Worm (Caenorhabditis elegans): Measurements from ENCODE around the gene Y102F5A.1.

DNA sequence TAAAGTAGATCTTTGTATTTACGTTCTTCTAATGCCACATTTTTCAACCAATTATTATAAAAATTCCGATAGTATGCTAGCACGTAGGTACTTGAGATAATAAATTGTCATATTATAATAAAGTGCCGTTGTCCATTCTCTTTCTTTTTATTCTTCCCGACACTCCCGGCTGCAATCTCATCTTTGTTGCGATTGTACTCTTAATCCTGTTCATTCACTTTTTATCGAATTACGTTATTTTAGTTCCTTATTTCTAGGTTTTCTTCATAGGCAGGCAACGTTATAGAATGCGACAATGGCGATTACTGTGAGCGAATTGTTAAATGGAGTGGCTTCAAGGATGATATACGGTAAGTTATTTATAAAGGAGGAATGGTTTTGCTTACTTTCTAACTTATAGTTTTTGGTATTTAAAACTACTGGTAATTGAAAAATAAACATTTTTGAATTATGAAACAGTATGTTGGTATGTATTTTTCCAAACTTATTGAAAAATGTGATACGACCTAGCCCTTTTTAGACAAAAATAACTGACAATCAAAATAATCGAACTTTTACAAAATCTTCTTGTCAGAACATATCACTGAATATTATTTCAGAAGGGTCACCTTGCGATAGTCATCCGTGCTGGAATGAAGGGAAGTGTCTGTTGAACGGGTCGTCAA, 38.2 kb downstream of the Y102F5A.1 start, which contains the start of gene C40H5.2:
- no peak for TF ChIP-seq nhr-77 (tag; optimal IDR thresholded peaks at IDR 0.05)
- no peak for TF ChIP-seq fos-1 (tag; optimal IDR thresholded peaks at IDR 0.05)
- no peak for TF ChIP-seq snpc-4 (tag; optimal IDR thresholded peaks at IDR 0.05)
- no peak for TF ChIP-seq nhr-6 (tag; optimal IDR thresholded peaks at IDR 0.05)

Data from whole organism, L2 larva.